Fruit fly (Drosophila melanogaster) whole organism, adult: ENCODE results near the gene CG31373.

Source experiments
- CG11617 ChIP-seq: fragments of 200-800 bp; sonication (Bioruptor generic); optimal IDR thresholded peaks from 2 replicates; lab custom pipeline; 2017; ENCODE audit warnings: mild to moderate bottlenecking, missing biosample characterization, missing genetic modification reagents, missing genetic modification characterization
- CG12768 ChIP-seq: fragments of 200-800 bp; sonication (Bioruptor generic); optimal IDR thresholded peaks from 2 replicates; lab custom pipeline; 2017; ENCODE audit warnings: missing biosample characterization, missing genetic modification characterization, mild to moderate bottlenecking, moderate library complexity, missing genetic modification reagents
- CG14711 ChIP-seq: fragments of 200-800 bp; sonication (Bioruptor generic); optimal IDR thresholded peaks from 2 replicates; lab custom pipeline; 2018; ENCODE audit warnings: missing biosample characterization, mild to moderate bottlenecking, missing genetic modification characterization, moderate library complexity
- CG1620 ChIP-seq: fragments of 200-800 bp; sonication (Bioruptor generic); optimal IDR thresholded peaks from 2 replicates; lab custom pipeline; 2016; ENCODE audit warnings: missing biosample characterization, missing genetic modification characterization
- CG33017 ChIP-seq: fragments of 200-800 bp; sonication (Bioruptor generic); optimal IDR thresholded peaks from 2 replicates; lab custom pipeline; 2018; ENCODE audit warnings: missing biosample characterization, mild to moderate bottlenecking, missing genetic modification characterization, moderate library complexity
- CG5204 ChIP-seq: fragments of 200-800 bp; sonication (Bioruptor generic); optimal IDR thresholded peaks from 2 replicates; lab custom pipeline; 2016; ENCODE audit warnings: missing biosample characterization, missing genetic modification characterization
- CG7045 ChIP-seq: fragments of 200-800 bp; sonication (Bioruptor generic); optimal IDR thresholded peaks from 2 replicates; lab custom pipeline; 2017; ENCODE audit warnings: missing biosample characterization, mild to moderate bottlenecking, missing genetic modification characterization
- CG7101 ChIP-seq: fragments of 200-800 bp; sonication (Bioruptor generic); optimal IDR thresholded peaks from 2 replicates; lab custom pipeline; 2018; ENCODE audit warnings: missing biosample characterization, mild to moderate bottlenecking, missing genetic modification characterization, moderate library complexity
- Clk ChIP-seq: fragments of 200-800 bp; sonication (Bioruptor generic); optimal IDR thresholded peaks from 2 replicates; lab custom pipeline; 2017; ENCODE audit warnings: missing biosample characterization, missing genetic modification characterization
- Crg-1 ChIP-seq: fragments of 200-800 bp; sonication (Bioruptor generic); optimal IDR thresholded peaks from 2 replicates; lab custom pipeline; 2016; ENCODE audit warnings: missing biosample characterization, missing genetic modification characterization
- Hr96 ChIP-seq: fragments of 200-800 bp; sonication (Bioruptor generic); optimal IDR thresholded peaks from 2 replicates; lab custom pipeline; 2016; ENCODE audit warnings: missing biosample characterization, missing genetic modification characterization
- Mnt ChIP-seq: fragments of 200-800 bp; sonication (Bioruptor generic); optimal IDR thresholded peaks from 2 replicates; lab custom pipeline; 2016; ENCODE audit warnings: missing biosample characterization, mild to moderate bottlenecking, missing genetic modification characterization
- bab1 ChIP-seq: fragments of 200-800 bp; sonication (Bioruptor generic); optimal IDR thresholded peaks from 3 replicates; lab custom pipeline; 2019; ENCODE audit warnings: missing biosample characterization, mild to moderate bottlenecking, missing genetic modification characterization, moderate library complexity
- cic ChIP-seq: fragments of 200-800 bp; sonication (Bioruptor generic); optimal IDR thresholded peaks from 2 replicates; lab custom pipeline; 2017; ENCODE audit warnings: missing biosample characterization, mild to moderate bottlenecking, missing genetic modification characterization, moderate library complexity
- cnc ChIP-seq, 2 experiments: fragments of >200 bp; optimal IDR thresholded peaks; 2 replicates each; lab custom pipeline; 2017
- kay ChIP-seq: fragments of 200-800 bp; sonication (Bioruptor generic); peaks from one replicate; lab custom pipeline; 2016; ENCODE audit warnings: missing biosample characterization, missing genetic modification characterization, borderline replicate concordance
- ovo ChIP-seq: fragments of 200-800 bp; sonication (Bioruptor generic); optimal IDR thresholded peaks from 2 replicates; lab custom pipeline; 2016; ENCODE audit warnings: missing biosample characterization, missing genetic modification characterization
- pad ChIP-seq: fragments of 200-800 bp; sonication (Bioruptor generic); optimal IDR thresholded peaks from 3 replicates; lab custom pipeline; 2017; ENCODE audit warnings: missing biosample characterization, missing genetic modification characterization, mild to moderate bottlenecking, moderate library complexity, missing genetic modification reagents
- tj ChIP-seq: fragments of 200-800 bp; sonication (Bioruptor generic); optimal IDR thresholded peaks from 3 replicates; lab custom pipeline; 2017; ENCODE audit warnings: missing biosample characterization, mild to moderate bottlenecking, missing genetic modification characterization, moderate library complexity
- toe ChIP-seq: fragments of 200-800 bp; sonication (Bioruptor generic); optimal IDR thresholded peaks from 2 replicates; lab custom pipeline; 2016; ENCODE audit warnings: missing biosample characterization, missing genetic modification characterization

Gene CG31373

dm6 chr3R:10709264-10709663 is at the start of gene CG31373:
TSS of gene CG31373 (minus strand) at chr3R:10709364.
- no peak for TF ChIP-seq Crg-1 (GFP tag; lab: Kevin White, UChicago)
- no peak for TF ChIP-seq tj (GFP tag; lab: Kevin White, UChicago)
- TF ChIP-seq CG1620 (GFP tag; lab: Kevin White, UChicago): no peak
- no peak for TF ChIP-seq CG7045 (GFP tag; lab: Kevin White, UChicago)
- no peak for TF ChIP-seq CG12768 (GFP tag; lab: Kevin White, UChicago)
- no peak for TF ChIP-seq cnc (optimal IDR thresholded peaks at IDR 0.05; lab: Kevin White, UChicago)
- TF ChIP-seq CG5204 (GFP tag; lab: Kevin White, UChicago): no peak
- no peak for TF ChIP-seq Mnt (GFP tag; lab: Kevin White, UChicago)
- no peak for TF ChIP-seq toe (GFP tag; lab: Kevin White, UChicago)
- TF ChIP-seq CG33017 (tag; lab: Kevin White, UChicago): no peak
- no peak for TF ChIP-seq pad (GFP tag; lab: Kevin White, UChicago)
- TF ChIP-seq Clk (GFP tag; lab: Kevin White, UChicago): no peak
- no peak for TF ChIP-seq ovo
- TF ChIP-seq cic (GFP tag; lab: Kevin White, UChicago): no peak

dm6 chr3R:10755534-10755933 is 46.4 kb upstream of the CG31373 start, which contains the start of gene CG14691:
TSS of gene CG14691 (minus strand) at chr3R:10755634.
- TF ChIP-seq pad (GFP tag; lab: Kevin White, UChicago) (no peak), CG14711 (tag; lab: Kevin White, UChicago) (no peak), bab1 (GFP tag; lab: Kevin White, UChicago) (no peak), CG7045 (GFP tag; lab: Kevin White, UChicago) (no peak), cic (GFP tag; lab: Kevin White, UChicago) (no peak), CG1620 (GFP tag; lab: Kevin White, UChicago) (no peak), CG5204 (GFP tag; lab: Kevin White, UChicago) (no peak), cnc (optimal IDR thresholded peaks at IDR 0.05; lab: Kevin White, UChicago) (no peak)

- TF ChIP-seq Hr96 (GFP tag; lab: Kevin White, UChicago) (no peak), CG7045 (GFP tag; lab: Kevin White, UChicago) (no peak), cnc (optimal IDR thresholded peaks at IDR 0.05; lab: Kevin White, UChicago) (no peak), CG14711 (tag; lab: Kevin White, UChicago) (no peak), CG12768 (GFP tag; lab: Kevin White, UChicago) (no peak)
Observed at dm6 chr3R:10751061-10751460, 41.9 kb upstream of the CG31373 start, which contains the start of gene TkR86C. TSS of gene TkR86C (minus strand) at chr3R:10751228.

- no peak for TF ChIP-seq CG33017 (tag; lab: Kevin White, UChicago)
- no peak for TF ChIP-seq bab1 (GFP tag; lab: Kevin White, UChicago)
- no peak for TF ChIP-seq CG11617 (GFP tag; lab: Kevin White, UChicago)
- no peak for TF ChIP-seq kay (GFP tag; lab: Kevin White, UChicago)
- no peak for TF ChIP-seq Clk (GFP tag; lab: Kevin White, UChicago)
Observed at dm6 chr3R:10747650-10748049, 38.5 kb upstream of the CG31373 start.

dm6 chr3R:10735857-10736256 is 26.7 kb upstream of the CG31373 start, which contains the start of gene tomboy20:
TSS of gene tomboy20 (minus strand) at chr3R:10735957.
- no peak for TF ChIP-seq bab1 (GFP tag; lab: Kevin White, UChicago)
- TF ChIP-seq CG14711 (tag; lab: Kevin White, UChicago): no peak

- no peak for TF ChIP-seq cnc (optimal IDR thresholded peaks at IDR 0.05; lab: Kevin White, UChicago)
- no peak for TF ChIP-seq toe (GFP tag; lab: Kevin White, UChicago)
- TF ChIP-seq CG1620 (GFP tag; lab: Kevin White, UChicago): no peak
- TF ChIP-seq CG7101 (tag; lab: Kevin White, UChicago): no peak
- no peak for TF ChIP-seq ovo
- no peak for TF ChIP-seq Clk (GFP tag; lab: Kevin White, UChicago)
- no peak for TF ChIP-seq kay (GFP tag; lab: Kevin White, UChicago)
- no peak for TF ChIP-seq Hr96 (GFP tag; lab: Kevin White, UChicago)
- no peak for TF ChIP-seq CG11617 (GFP tag; lab: Kevin White, UChicago)
- no peak for TF ChIP-seq CG5204 (GFP tag; lab: Kevin White, UChicago)
- TF ChIP-seq pad (GFP tag; lab: Kevin White, UChicago): no peak
Observed at dm6 chr3R:10726714-10727113, 17.6 kb upstream of the CG31373 start.

- no peak for TF ChIP-seq toe (GFP tag; lab: Kevin White, UChicago)
- no peak for TF ChIP-seq bab1 (GFP tag; lab: Kevin White, UChicago)
- TF ChIP-seq Crg-1 (GFP tag; lab: Kevin White, UChicago): no peak
- TF ChIP-seq Hr96 (GFP tag; lab: Kevin White, UChicago): no peak
- TF ChIP-seq tj (GFP tag; lab: Kevin White, UChicago): no peak
- no peak for TF ChIP-seq kay (GFP tag; lab: Kevin White, UChicago)
Observed at dm6 chr3R:10714498-10714897, 5.3 kb upstream of the CG31373 start, which contains the start of gene CG4073. TSS of gene CG4073 (plus strand) at chr3R:10714798.
